Fruit fly (Drosophila melanogaster) whole organism, prepupa: ENCODE measurements around the gene drongo.

Experiments used
- Blimp-1 ChIP-seq: fragments of 200-800 bp; sonication (Bioruptor generic); optimal IDR thresholded peaks from 3 replicates; lab custom pipeline; 2017; ENCODE audit warnings: missing biosample characterization, missing genetic modification characterization, mild to moderate bottlenecking, moderate library complexity, missing genetic modification reagents
- CG10631 ChIP-seq: fragments of 200-800 bp; sonication (Bioruptor generic); optimal IDR thresholded peaks from 2 replicates; lab custom pipeline; 2016; ENCODE audit warnings: missing biosample characterization, missing genetic modification characterization
- CG10669 ChIP-seq: fragments of 200-800 bp; sonication (Bioruptor generic); optimal IDR thresholded peaks from 3 replicates; lab custom pipeline; 2018; ENCODE audit warnings: missing biosample characterization, mild to moderate bottlenecking, missing genetic modification characterization, moderate library complexity
- CG11294 ChIP-seq: fragments of 200-800 bp; sonication (Bioruptor generic); IDR thresholded peaks from 2 replicates; pipeline ENCODE4 v1.3.6; 2022; ENCODE audit warnings: missing biosample characterization, missing genetic modification characterization
- CG11762 ChIP-seq: fragments of 200-800 bp; sonication (Bioruptor generic); optimal IDR thresholded peaks from 3 replicates; lab custom pipeline; 2016; ENCODE audit warnings: missing biosample characterization, missing genetic modification characterization; ENCODE audit not compliant: insufficient read depth
- CG11902 ChIP-seq: fragments of 200-800 bp; sonication (Bioruptor generic); optimal IDR thresholded peaks from 3 replicates; lab custom pipeline; 2016; ENCODE audit warnings: missing biosample characterization, missing genetic modification characterization
- CG15336 ChIP-seq: fragments of 200-800 bp; sonication (Bioruptor generic); IDR thresholded peaks from 2 replicates; pipeline ENCODE4 v1.3.6; 2022; ENCODE audit warnings: missing biosample characterization, missing genetic modification characterization
- CG1621 ChIP-seq: fragments of 200-800 bp; sonication (Bioruptor generic); optimal IDR thresholded peaks from 3 replicates; lab custom pipeline; 2018; ENCODE audit warnings: missing biosample characterization, mild to moderate bottlenecking, missing genetic modification characterization
- CG16779 ChIP-seq: fragments of 200-800 bp; sonication (Bioruptor generic); optimal IDR thresholded peaks from 3 replicates; lab custom pipeline; 2017; ENCODE audit warnings: missing biosample characterization, mild to moderate bottlenecking, missing genetic modification characterization
- CG3032 ChIP-seq: fragments of 200-800 bp; optimal IDR thresholded peaks from 2 replicates; lab custom pipeline; 2019; ENCODE audit warnings: missing biosample characterization, mild to moderate bottlenecking, missing genetic modification characterization, moderate library complexity
- CG31627 ChIP-seq: fragments of 200-800 bp; sonication (Bioruptor generic); optimal IDR thresholded peaks from 3 replicates; lab custom pipeline; 2016; ENCODE audit warnings: missing biosample characterization, missing genetic modification characterization
- CG32006 ChIP-seq: fragments of 200-800 bp; sonication (Bioruptor generic); optimal IDR thresholded peaks from 3 replicates; lab custom pipeline; 2017; ENCODE audit warnings: missing biosample characterization, mild to moderate bottlenecking, missing genetic modification characterization
- CG34406 ChIP-seq: fragments of 200-800 bp; sonication (Bioruptor generic); optimal IDR thresholded peaks from 3 replicates; lab custom pipeline; 2016; ENCODE audit warnings: missing biosample characterization, missing genetic modification characterization
- CG3919 ChIP-seq: fragments of 200-800 bp; sonication (Bioruptor generic); optimal IDR thresholded peaks from 3 replicates; lab custom pipeline; 2016; ENCODE audit warnings: missing biosample characterization, missing genetic modification characterization
- CG6163 ChIP-seq: fragments of 200-800 bp; sonication (Bioruptor generic); IDR thresholded peaks from 3 replicates; pipeline ENCODE4 v1.3.6; 2022; ENCODE audit warnings: missing biosample characterization, missing genetic modification characterization
- CG6276 ChIP-seq: fragments of 200-800 bp; sonication (Bioruptor generic); optimal IDR thresholded peaks from 2 replicates; lab custom pipeline; 2017; ENCODE audit warnings: missing biosample characterization, mild to moderate bottlenecking, missing genetic modification characterization
- CG6792 ChIP-seq: fragments of 200-800 bp; sonication (Bioruptor generic); optimal IDR thresholded peaks from 3 replicates; lab custom pipeline; 2016; ENCODE audit warnings: missing biosample characterization, missing genetic modification characterization
- CG6854 ChIP-seq: fragments of 200-800 bp; sonication (Bioruptor generic); optimal IDR thresholded peaks from 2 replicates; lab custom pipeline; 2017; ENCODE audit warnings: missing biosample characterization, mild to moderate bottlenecking, missing genetic modification characterization
- CG7368 ChIP-seq: fragments of 200-800 bp; sonication (Bioruptor generic); optimal IDR thresholded peaks from 3 replicates; lab custom pipeline; 2016; ENCODE audit warnings: missing biosample characterization, missing genetic modification characterization
- CG8119 ChIP-seq: fragments of 200-800 bp; sonication (Bioruptor generic); IDR thresholded peaks from 3 replicates; pipeline ENCODE4 v1.3.6; 2022; ENCODE audit warnings: missing biosample characterization, missing genetic modification characterization
- CG8319 ChIP-seq: fragments of 200-800 bp; sonication (Bioruptor generic); optimal IDR thresholded peaks from 3 replicates; lab custom pipeline; 2016; ENCODE audit warnings: missing biosample characterization, missing genetic modification characterization
- CG8632 ChIP-seq: fragments of 200-800 bp; sonication (Bioruptor generic); optimal IDR thresholded peaks from 3 replicates; lab custom pipeline; 2016; ENCODE audit warnings: missing biosample characterization, missing genetic modification characterization
- CG9139 ChIP-seq: fragments of 200-800 bp; sonication (Bioruptor generic); optimal IDR thresholded peaks from 3 replicates; lab custom pipeline; 2017; ENCODE audit warnings: missing biosample characterization, mild to moderate bottlenecking, missing genetic modification characterization
- Eip75B ChIP-seq: fragments of 200-800 bp; sonication (Bioruptor generic); optimal IDR thresholded peaks from 3 replicates; lab custom pipeline; 2016; ENCODE audit warnings: missing biosample characterization, missing genetic modification characterization
- Eip78C ChIP-seq: fragments of 200-800 bp; sonication (Bioruptor generic); peaks from one replicate; lab custom pipeline; 2016; ENCODE audit warnings: missing biosample characterization, missing genetic modification characterization
- Eip93F ChIP-seq: fragments of 200-800 bp; sonication (Bioruptor generic); optimal IDR thresholded peaks from 2 replicates; lab custom pipeline; 2016; ENCODE audit warnings: missing biosample characterization, mild to moderate bottlenecking, missing genetic modification characterization
- Ets21C ChIP-seq: fragments of 200-800 bp; sonication (Bioruptor generic); optimal IDR thresholded peaks from 3 replicates; lab custom pipeline; 2016; ENCODE audit warnings: missing biosample characterization, missing genetic modification characterization
- Ets96B ChIP-seq: fragments of 200-800 bp; optimal IDR thresholded peaks from 2 replicates; lab custom pipeline; 2019; ENCODE audit warnings: missing biosample characterization, mild to moderate bottlenecking, missing genetic modification characterization, moderate library complexity
- Gug ChIP-seq: fragments of 200-800 bp; sonication (Bioruptor generic); IDR thresholded peaks from 2 replicates; pipeline ENCODE4 v1.3.6; 2022; ENCODE audit warnings: missing biosample characterization, missing genetic modification characterization
- Hr38 ChIP-seq: sonication (Bioruptor generic); optimal IDR thresholded peaks from 2 replicates; lab custom pipeline; 2016; ENCODE audit warnings: missing biosample characterization, missing genetic modification characterization
- Hr39 ChIP-seq: fragments of 200-800 bp; sonication (Bioruptor generic); optimal IDR thresholded peaks from 2 replicates; lab custom pipeline; 2016; ENCODE audit warnings: missing biosample characterization, missing genetic modification characterization
- Hr4 ChIP-seq: fragments of 200-800 bp; sonication (Bioruptor generic); optimal IDR thresholded peaks from 3 replicates; lab custom pipeline; 2016; ENCODE audit warnings: missing biosample characterization, missing genetic modification characterization
- Lpt ChIP-seq: fragments of 200-800 bp; sonication (Bioruptor generic); optimal IDR thresholded peaks from 3 replicates; lab custom pipeline; 2016; ENCODE audit warnings: missing biosample characterization, missing genetic modification characterization
- Met ChIP-seq: fragments of 200-800 bp; sonication (Bioruptor generic); optimal IDR thresholded peaks from 3 replicates; lab custom pipeline; 2016; ENCODE audit warnings: missing biosample characterization, missing genetic modification characterization
- OdsH ChIP-seq: fragments of 200-800 bp; sonication (Bioruptor generic); optimal IDR thresholded peaks from 3 replicates; lab custom pipeline; 2016; ENCODE audit warnings: missing biosample characterization, missing genetic modification characterization
- Smox ChIP-seq: fragments of 200-800 bp; sonication (Bioruptor generic); optimal IDR thresholded peaks from 3 replicates; lab custom pipeline; 2016; ENCODE audit warnings: missing biosample characterization, missing genetic modification characterization
- Sox102F ChIP-seq: fragments of 200-800 bp; sonication (Bioruptor generic); optimal IDR thresholded peaks from 2 replicates; lab custom pipeline; 2016; ENCODE audit warnings: missing biosample characterization, mild to moderate bottlenecking, missing genetic modification characterization
- Sox14 ChIP-seq: fragments of 200-800 bp; sonication (Bioruptor generic); optimal IDR thresholded peaks from 3 replicates; lab custom pipeline; 2016; ENCODE audit warnings: missing biosample characterization, missing genetic modification characterization
- achi ChIP-seq: fragments of 200-800 bp; sonication (Bioruptor generic); optimal IDR thresholded peaks from 3 replicates; lab custom pipeline; 2016; ENCODE audit warnings: missing biosample characterization, missing genetic modification characterization
- acj6 ChIP-seq: fragments of 200-800 bp; sonication (Bioruptor generic); optimal IDR thresholded peaks from 3 replicates; lab custom pipeline; 2016; ENCODE audit warnings: missing biosample characterization, missing genetic modification characterization
- cyc ChIP-seq: fragments of 200-800 bp; sonication (Bioruptor generic); optimal IDR thresholded peaks from 3 replicates; lab custom pipeline; 2016; ENCODE audit warnings: missing biosample characterization, missing genetic modification characterization
- dac ChIP-seq: fragments of 200-800 bp; sonication (Bioruptor generic); optimal IDR thresholded peaks from 2 replicates; lab custom pipeline; 2017; ENCODE audit warnings: missing biosample characterization, mild to moderate bottlenecking, missing genetic modification characterization
- eg ChIP-seq: fragments of 200-800 bp; sonication (Bioruptor generic); IDR thresholded peaks from 3 replicates; pipeline ENCODE4 v1.3.6; 2022; ENCODE audit warnings: missing biosample characterization, missing genetic modification characterization
- esn ChIP-seq: fragments of 200-800 bp; sonication (Bioruptor generic); optimal IDR thresholded peaks from 2 replicates; lab custom pipeline; 2016; ENCODE audit warnings: missing biosample characterization, mild to moderate bottlenecking, missing genetic modification characterization, moderate library complexity
- fd59A ChIP-seq: fragments of 200-800 bp; sonication (Bioruptor generic); optimal IDR thresholded peaks from 2 replicates; lab custom pipeline; 2017; ENCODE audit warnings: missing biosample characterization, mild to moderate bottlenecking, missing genetic modification characterization, missing genetic modification reagents
- fkh ChIP-seq: fragments of 200-800 bp; sonication (Bioruptor generic); optimal IDR thresholded peaks from 3 replicates; lab custom pipeline; 2017; ENCODE audit warnings: missing biosample characterization, mild to moderate bottlenecking, missing genetic modification characterization, moderate library complexity
- lz ChIP-seq: fragments of 200-800 bp; sonication (Bioruptor generic); optimal IDR thresholded peaks from 3 replicates; lab custom pipeline; 2016; ENCODE audit warnings: missing biosample characterization, missing genetic modification characterization
- net ChIP-seq: fragments of 200-800 bp; sonication (Bioruptor generic); optimal IDR thresholded peaks from 3 replicates; lab custom pipeline; 2016; ENCODE audit warnings: missing biosample characterization, missing genetic modification characterization
- pdm3 ChIP-seq: fragments of 200-800 bp; sonication (Bioruptor generic); optimal IDR thresholded peaks from 3 replicates; lab custom pipeline; 2016; ENCODE audit warnings: missing biosample characterization, missing genetic modification characterization
- ss ChIP-seq, 2 experiments: fragments of 200-800 bp; sonication (Bioruptor generic); optimal IDR thresholded peaks; 2 replicates in 1 of 2; 3 replicates in 1 of 2; lab custom pipeline; 2017 to 2018; ENCODE audit warnings: mild to moderate bottlenecking in 2 of 2, missing biosample characterization in 2 of 2, missing genetic modification characterization in 2 of 2, moderate library complexity in 1 of 2
- svp ChIP-seq: fragments of 200-800 bp; sonication (Bioruptor generic); peaks from one replicate; lab custom pipeline; 2016; ENCODE audit warnings: missing biosample characterization, missing genetic modification characterization
- topi ChIP-seq: fragments of 200-800 bp; sonication (Bioruptor generic); optimal IDR thresholded peaks from 3 replicates; lab custom pipeline; 2016; ENCODE audit warnings: missing biosample characterization, missing genetic modification characterization
- vri ChIP-seq: fragments of 200-800 bp; sonication (Bioruptor generic); optimal IDR thresholded peaks from 3 replicates; lab custom pipeline; 2016; ENCODE audit warnings: missing biosample characterization, mild to moderate bottlenecking, missing genetic modification characterization

drongo gene

dm6 chr2L:850727-851257, at the start of gene drongo:
drongo (minus strand) TSS chr2L:851071.
- TF ChIP-seq net (peak; percentile 21), CG15336 (GFP tag; lab: Robert Waterston, UW) (peak; percentile 46; the same call in 1 of the 2 replicates), CG6792 (GFP tag; lab: Kevin White, UChicago) (no peak), CG8119 (GFP tag; lab: Robert Waterston, UW) (peak; percentile 13; the same call in 1 of the 3 replicates), vri (GFP tag; lab: Kevin White, UChicago) (peak; percentile 61), CG8632 (no peak), svp (GFP tag; lab: Kevin White, UChicago) (peak; percentile 86), CG11902 (no peak), CG8319 (no peak), Hr4 (GFP tag; lab: Kevin White, UChicago) (no peak), Ets21C (GFP tag; lab: Kevin White, UChicago) (no peak), CG34406 (no peak), ss (GFP tag; optimal IDR thresholded peaks at IDR 0.05; lab: Kevin White, UChicago) (peak; percentile 38 to 48), fd59A (GFP tag; lab: Kevin White, UChicago) (no peak), CG9139 (GFP tag; lab: Kevin White, UChicago) (peak; percentile 33), dac (GFP tag; lab: Kevin White, UChicago) (no peak), CG6854 (GFP tag; lab: Kevin White, UChicago) (peak; percentile 70), esn (peak; percentile 49), Eip93F (GFP tag; lab: Kevin White, UChicago) (no peak), CG32006 (no peak), Hr39 (GFP tag; lab: Kevin White, UChicago) (no peak), CG31627 (GFP tag; lab: Kevin White, UChicago) (no peak), fkh (GFP tag; lab: Kevin White, UChicago) (peak; percentile 90), eg (peak; percentile 51; the same call in 1 of the 3 replicates), CG10669 (GFP tag; lab: Kevin White, UChicago) (no peak), acj6 (no peak), CG6276 (GFP tag; lab: Kevin White, UChicago) (no peak), CG11762 (no peak), topi (peak; percentile 18), cyc (GFP tag; lab: Kevin White, UChicago) (peak; percentile 15), lz (GFP tag; lab: Kevin White, UChicago) (peak; percentile 19), Eip75B (GFP tag; lab: Kevin White, UChicago) (no peak), CG3919 (GFP tag; lab: Kevin White, UChicago) (peak; percentile 27), Met (GFP tag; lab: Kevin White, UChicago) (peak; percentile 27), pdm3 (GFP tag; lab: Kevin White, UChicago) (no peak), Eip78C (peak; percentile 74), Ets96B (tag; lab: Kevin White, UChicago) (no peak), CG16779 (peak; percentile 4), CG3032 (tag; lab: Kevin White, UChicago) (peak; percentile 11), Hr38 (GFP tag; lab: Kevin White, UChicago) (no peak), CG11294 (GFP tag; lab: Robert Waterston, UW) (no peak), Blimp-1 (no peak), OdsH (GFP tag; lab: Kevin White, UChicago) (no peak), Smox (no peak), CG1621 (tag; lab: Kevin White, UChicago) (peak; percentile 13), Lpt (GFP tag; lab: Kevin White, UChicago) (peak; percentile 40), Sox14 (peak; percentile 60), CG10631 (GFP tag; lab: Kevin White, UChicago) (no peak), CG7368 (GFP tag; lab: Kevin White, UChicago) (no peak), achi (GFP tag; lab: Kevin White, UChicago) (no peak), CG6163 (GFP tag; lab: Robert Waterston, UW) (peak; percentile 64), Sox102F (GFP tag; lab: Kevin White, UChicago) (no peak), Gug (GFP tag; lab: Robert Waterston, UW) (no peak)
